Worm (Caenorhabditis elegans) whole organism, late embryonic: ENCODE data around the gene prkl-1.

ENCODE experiments used
- K02D7.2 ChIP-seq: sonication (generic microtip); optimal IDR thresholded peaks from 2 replicates; lab custom pipeline; 2017; ENCODE audit warnings: mild to moderate bottlenecking, missing genetic modification characterization, missing compliant biosample characterization
- ceh-2 ChIP-seq: sonication (generic microtip); optimal IDR thresholded peaks from 2 replicates; lab custom pipeline; 2016; ENCODE audit warnings: missing genotype, missing genetic modification characterization, missing compliant biosample characterization
- elt-2 ChIP-seq: sonication (generic microtip); optimal IDR thresholded peaks from 2 replicates; lab custom pipeline; 2016; ENCODE audit warnings: missing genetic modification reagents, missing genetic modification characterization, missing compliant biosample characterization
- ets-4 ChIP-seq: sonication (generic microtip); optimal IDR thresholded peaks from 2 replicates; lab custom pipeline; 2016; ENCODE audit warnings: missing genetic modification characterization, missing compliant biosample characterization
- lim-6 ChIP-seq: sonication (generic microtip); optimal IDR thresholded peaks from 2 replicates; lab custom pipeline; 2016; ENCODE audit warnings: missing genetic modification characterization, missing compliant biosample characterization
- nfya-1 ChIP-seq: sonication (generic microtip); optimal IDR thresholded peaks from 2 replicates; lab custom pipeline; 2017; ENCODE audit warnings: missing genetic modification characterization, mild to moderate bottlenecking, missing compliant biosample characterization, antibody characterized with exemption, moderate library complexity
- odd-2 ChIP-seq: sonication (generic microtip); optimal IDR thresholded peaks from 2 replicates; lab custom pipeline; 2017; ENCODE audit warnings: antibody characterized with exemption, mild to moderate bottlenecking, missing genetic modification characterization, missing compliant biosample characterization
- pqm-1 ChIP-seq: sonication (generic microtip); optimal IDR thresholded peaks from 2 replicates; lab custom pipeline; 2016; ENCODE audit warnings: missing genetic modification characterization, missing compliant biosample characterization
- ref-2 ChIP-seq: sonication (generic microtip); optimal IDR thresholded peaks from 2 replicates; lab custom pipeline; 2016; ENCODE audit warnings: missing genetic modification characterization, missing compliant biosample characterization
- unc-55 ChIP-seq: sonication (generic microtip); optimal IDR thresholded peaks from 2 replicates; lab custom pipeline; 2017; ENCODE audit warnings: missing biosample characterization, missing genetic modification reagents, missing genetic modification characterization

DNA sequence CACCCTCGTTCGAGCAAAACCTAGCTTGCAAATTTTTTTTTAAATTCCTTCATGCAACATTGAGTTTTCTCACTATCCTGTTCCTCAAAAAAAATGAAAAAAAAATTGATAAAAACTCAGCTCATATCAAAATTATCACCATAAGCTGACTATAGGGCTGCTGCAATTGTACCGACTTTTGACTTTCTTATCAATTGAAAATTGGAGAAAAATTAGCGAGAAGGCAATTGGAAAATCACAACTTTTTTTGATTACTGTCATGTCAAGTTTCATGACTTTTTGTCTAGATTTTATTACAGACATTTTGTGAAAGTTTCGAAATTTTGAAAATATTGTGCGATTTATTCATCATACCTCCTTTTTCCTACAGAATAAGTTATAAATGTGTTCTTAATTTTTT is 39.1 kb upstream of the prkl-1 start:
- no peak for TF ChIP-seq K02D7.2 (tag; lab: Kevin White, UChicago)
- no peak for TF ChIP-seq unc-55 (GFP tag; lab: Kevin White, UChicago)
- no peak for TF ChIP-seq lim-6 (tag; lab: Kevin White, UChicago)
- no peak for TF ChIP-seq nfya-1 (tag; lab: Kevin White, UChicago)
- TF ChIP-seq ceh-2 = no peak
- TF ChIP-seq pqm-1 (tag; lab: Kevin White, UChicago) = no peak
- TF ChIP-seq ref-2 = no peak
- no peak for TF ChIP-seq odd-2 (tag; lab: Kevin White, UChicago)
- TF ChIP-seq elt-2 (tag; lab: Kevin White, UChicago) = no peak
- TF ChIP-seq ets-4 = no peak
